Worm (Caenorhabditis elegans) whole organism, late embryonic: Measurements from ENCODE around the gene cyp-34A6.

Experiments
- C38D4.7 ChIP-seq: fragments of 200-800 bp; sonication (Bioruptor generic); optimal IDR thresholded peaks from 2 replicates; lab custom pipeline; 2018; ENCODE audit warnings: mild to moderate bottlenecking, missing genetic modification characterization, moderate library complexity, missing compliant biosample characterization
- ahr-1 ChIP-seq: sonication (generic microtip); optimal IDR thresholded peaks from 2 replicates; lab custom pipeline; 2016; ENCODE audit warnings: missing genetic modification characterization, missing compliant biosample characterization
- ama-1 ChIP-seq: fragments of 150-350 bp; optimal IDR thresholded peaks from 2 replicates; lab custom pipeline; 2014
- ceh-24 ChIP-seq: sonication (generic microtip); optimal IDR thresholded peaks from 2 replicates; lab custom pipeline; 2016; ENCODE audit warnings: mild to moderate bottlenecking, missing genetic modification characterization, missing compliant biosample characterization
- ceh-31 ChIP-seq: sonication (generic microtip); optimal IDR thresholded peaks from 2 replicates; lab custom pipeline; 2016; ENCODE audit warnings: missing genetic modification characterization, missing compliant biosample characterization
- dve-1 ChIP-seq: sonication (generic microtip); optimal IDR thresholded peaks from 2 replicates; lab custom pipeline; 2017; ENCODE audit warnings: antibody characterized with exemption, mild to moderate bottlenecking, missing genetic modification characterization, missing compliant biosample characterization
- fkh-10 ChIP-seq: fragments of 150-350 bp; optimal IDR thresholded peaks from 2 replicates; lab custom pipeline; 2014; ENCODE audit warnings: missing biosample characterization, missing genetic modification reagents, missing genetic modification characterization
- nfya-1 ChIP-seq: sonication (generic microtip); optimal IDR thresholded peaks from 2 replicates; lab custom pipeline; 2017; ENCODE audit warnings: missing genetic modification characterization, mild to moderate bottlenecking, missing compliant biosample characterization, antibody characterized with exemption, moderate library complexity
- npax-4 ChIP-seq: sonication (generic microtip); optimal IDR thresholded peaks from 2 replicates; lab custom pipeline; 2016; ENCODE audit warnings: missing genetic modification characterization, missing compliant biosample characterization
- pha-4 ChIP-seq: fragments of 150-350 bp; optimal IDR thresholded peaks from 2 replicates; lab custom pipeline; 2018; ENCODE audit warnings: missing biosample characterization, missing genetic modification reagents, missing genetic modification characterization
- pqm-1 ChIP-seq: sonication (generic microtip); optimal IDR thresholded peaks from 2 replicates; lab custom pipeline; 2016; ENCODE audit warnings: missing genetic modification characterization, missing compliant biosample characterization
- rnt-1 ChIP-seq: sonication (generic microtip); optimal IDR thresholded peaks from 2 replicates; lab custom pipeline; 2016; ENCODE audit warnings: missing genetic modification characterization, missing compliant biosample characterization

DNA sequence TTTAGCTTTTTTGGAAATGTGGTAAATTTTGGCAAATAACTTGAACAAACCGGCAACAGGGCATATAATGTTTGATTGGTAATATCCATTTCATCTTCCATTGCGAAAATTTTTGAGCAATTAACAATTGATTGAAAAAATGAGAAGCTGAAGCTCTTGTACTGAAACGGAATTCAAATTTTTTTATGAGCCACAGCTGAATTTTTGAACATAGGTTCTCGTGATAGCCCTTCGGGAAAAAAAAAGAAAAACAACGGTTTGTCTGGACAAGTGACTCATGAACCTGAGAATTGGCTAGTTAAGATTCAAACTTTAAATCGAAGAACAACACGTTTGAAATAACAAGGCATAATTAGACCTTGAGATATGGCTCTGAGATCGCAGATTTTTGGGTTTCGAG lies 34.7 kb upstream of the cyp-34A6 start, which contains the start of gene srx-62:
- TF ChIP-seq pha-4 (no peak), pqm-1 (tag; lab: Kevin White, UChicago) (no peak), ama-1 (lab: Kevin White, UChicago) (no peak), nfya-1 (tag; lab: Kevin White, UChicago) (no peak), C38D4.7 (GFP tag; lab: Kevin White, UChicago) (no peak), dve-1 (tag; lab: Kevin White, UChicago) (no peak), ahr-1 (no peak), ceh-31 (no peak), fkh-10 (no peak), rnt-1 (tag; lab: Kevin White, UChicago) (no peak), ceh-24 (tag; lab: Kevin White, UChicago) (no peak), npax-4 (tag; lab: Kevin White, UChicago) (no peak)
